Worm (Caenorhabditis elegans) whole organism, early embryonic: ENCODE results near the gene irld-39.

Experiments used
- B0310.2 ChIP-seq: sonication (generic microtip); optimal IDR thresholded peaks from 2 replicates; lab custom pipeline; 2016; ENCODE audit warnings: mild to moderate bottlenecking, missing genetic modification characterization, missing compliant biosample characterization
- F13C5.2 ChIP-seq: sonication (generic microtip); optimal IDR thresholded peaks from 2 replicates; lab custom pipeline; 2017; ENCODE audit warnings: mild to moderate bottlenecking, missing genetic modification characterization, inconsistent platforms, missing compliant biosample characterization
- aly-1 ChIP-seq: sonication (generic microtip); optimal IDR thresholded peaks from 2 replicates; lab custom pipeline; 2016; ENCODE audit warnings: missing genetic modification characterization, missing compliant biosample characterization
- ama-1 ChIP-seq: fragments of 150-350 bp; optimal IDR thresholded peaks from 2 replicates; lab custom pipeline; 2014
- ceh-13 ChIP-seq: fragments of 200-800 bp; sonication (Bioruptor generic); optimal IDR thresholded peaks from 2 replicates; lab custom pipeline; 2018; ENCODE audit warnings: mild to moderate bottlenecking, missing genetic modification characterization, missing compliant biosample characterization
- ceh-36 ChIP-seq: sonication (generic microtip); optimal IDR thresholded peaks from 2 replicates; lab custom pipeline; 2016; ENCODE audit warnings: missing genetic modification characterization, inconsistent platforms, missing compliant biosample characterization
- ets-7 ChIP-seq: sonication (generic microtip); optimal IDR thresholded peaks from 2 replicates; lab custom pipeline; 2016; ENCODE audit warnings: missing genotype, missing genetic modification characterization, missing compliant biosample characterization
- flt-1 ChIP-seq: fragments of 200-800 bp; sonication (Bioruptor generic); IDR thresholded peaks from 2 replicates; pipeline ENCODE4 v1.3.6; 2022; ENCODE audit warnings: missing genetic modification characterization, missing compliant biosample characterization
- hmbx-1 ChIP-seq: sonication (generic microtip); optimal IDR thresholded peaks from 2 replicates; lab custom pipeline; 2016; ENCODE audit warnings: mild to moderate bottlenecking, missing genetic modification characterization, missing compliant biosample characterization
- hmg-4 ChIP-seq: fragments of 200-800 bp; sonication (Bioruptor generic); optimal IDR thresholded peaks from 2 replicates; lab custom pipeline; 2018; ENCODE audit warnings: mild to moderate bottlenecking, missing genetic modification characterization, missing compliant biosample characterization
- hnd-1 ChIP-seq: sonication (generic microtip); optimal IDR thresholded peaks from 2 replicates; lab custom pipeline; 2016; ENCODE audit warnings: missing genetic modification characterization, missing compliant biosample characterization
- pes-1 ChIP-seq: fragments of 200-800 bp; sonication (Bioruptor generic); IDR thresholded peaks from 2 replicates; pipeline ENCODE4 v1.3.6; 2022; ENCODE audit warnings: missing genetic modification reagents, missing genetic modification characterization, missing compliant biosample characterization
- scrt-1 ChIP-seq: fragments of 200-800 bp; sonication (Bioruptor generic); IDR thresholded peaks from 2 replicates; pipeline ENCODE4 v1.3.6; 2022; ENCODE audit warnings: missing genetic modification characterization, missing compliant biosample characterization
- sea-1 ChIP-seq: fragments of 200-800 bp; sonication (Bioruptor generic); conservative IDR thresholded peaks from 2 replicates; pipeline ENCODE4 v1.3.6; 2022; ENCODE audit warnings: missing genetic modification characterization, missing compliant biosample characterization
- tbx-11 ChIP-seq: fragments of 200-800 bp; sonication (Bioruptor generic); IDR thresholded peaks from 2 replicates; pipeline ENCODE4 v1.3.6; 2022; ENCODE audit warnings: missing genetic modification characterization, missing compliant biosample characterization
- tbx-37 ChIP-seq: fragments of 200-800 bp; sonication (Bioruptor generic); conservative IDR thresholded peaks from 2 replicates; pipeline ENCODE4 v1.3.6; 2022; ENCODE audit warnings: missing genetic modification reagents, missing genetic modification characterization, missing compliant biosample characterization
- tra-4 ChIP-seq: sonication (generic microtip); optimal IDR thresholded peaks from 2 replicates; lab custom pipeline; 2017; ENCODE audit warnings: missing genetic modification characterization, missing compliant biosample characterization

The irld-39 gene

DNA sequence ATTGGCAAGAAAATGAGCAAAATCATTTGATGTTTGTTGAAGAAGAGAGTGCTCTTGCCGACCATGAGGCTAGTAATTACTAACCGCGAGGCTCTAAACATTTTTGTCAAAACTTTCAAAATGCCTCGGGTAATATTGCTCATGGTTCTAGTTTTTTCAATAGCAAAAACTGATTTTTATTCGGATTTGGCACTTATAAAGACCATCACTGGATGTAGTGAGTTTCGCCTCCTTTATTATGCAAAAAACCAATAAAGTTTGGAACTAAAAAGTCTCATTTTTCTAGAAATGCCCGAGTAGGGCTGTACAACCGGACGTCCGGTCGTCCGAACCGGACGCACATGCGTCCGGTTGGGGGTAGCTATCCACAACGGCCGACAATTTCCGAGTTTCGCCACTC is at the start of gene irld-39, which contains the start of gene hpa-1:
irld-39 (plus strand) TSS at position 121 of the 400 bp plus-strand sequence.
hpa-1 (minus strand) TSS at position 101 of the 400 bp plus-strand sequence.
- TF ChIP-seq F13C5.2 (no peak), scrt-1 (GFP tag; lab: Robert Waterston, UW) (no peak), tbx-11 (GFP tag; lab: Robert Waterston, UW) (no peak), ets-7 (tag; lab: Kevin White, UChicago) (no peak), sea-1 (GFP tag; lab: Robert Waterston, UW) (no peak), pes-1 (GFP tag; lab: Robert Waterston, UW) (no peak), ceh-36 (tag; lab: Kevin White, UChicago) (no peak), ceh-13 (no peak), hmbx-1 (tag; lab: Kevin White, UChicago) (no peak), B0310.2 (no peak), tra-4 (tag; lab: Kevin White, UChicago) (no peak), hmg-4 (GFP tag; lab: Kevin White, UChicago) (no peak), flt-1 (GFP tag; lab: Robert Waterston, UW) (no peak), aly-1 (tag; lab: Kevin White, UChicago) (no peak), hnd-1 (tag; lab: Kevin White, UChicago) (no peak)

- TF ChIP-seq tbx-11 (GFP tag; lab: Robert Waterston, UW) (no peak), F13C5.2 (no peak), hnd-1 (tag; lab: Kevin White, UChicago) (no peak), hmg-4 (GFP tag; lab: Kevin White, UChicago) (no peak), sea-1 (GFP tag; lab: Robert Waterston, UW) (no peak), ceh-36 (tag; lab: Kevin White, UChicago) (no peak), tbx-37 (GFP tag; lab: Robert Waterston, UW) (no peak), ama-1 (lab: Kevin White, UChicago) (no peak), aly-1 (tag; lab: Kevin White, UChicago) (no peak), ets-7 (tag; lab: Kevin White, UChicago) (no peak), flt-1 (GFP tag; lab: Robert Waterston, UW) (no peak), hmbx-1 (tag; lab: Kevin White, UChicago) (no peak), ceh-13 (no peak), scrt-1 (GFP tag; lab: Robert Waterston, UW) (no peak), B0310.2 (no peak), pes-1 (GFP tag; lab: Robert Waterston, UW) (no peak), tra-4 (tag; lab: Kevin White, UChicago) (no peak)
These were observed 48.4 kb upstream of the irld-39 start, which contains the start of gene Y105C5B.1413 for ce11 chrIV:16184521-16184920. Gene Y105C5B.1413, minus strand, starts transcription at chrIV:16184621.

DNA sequence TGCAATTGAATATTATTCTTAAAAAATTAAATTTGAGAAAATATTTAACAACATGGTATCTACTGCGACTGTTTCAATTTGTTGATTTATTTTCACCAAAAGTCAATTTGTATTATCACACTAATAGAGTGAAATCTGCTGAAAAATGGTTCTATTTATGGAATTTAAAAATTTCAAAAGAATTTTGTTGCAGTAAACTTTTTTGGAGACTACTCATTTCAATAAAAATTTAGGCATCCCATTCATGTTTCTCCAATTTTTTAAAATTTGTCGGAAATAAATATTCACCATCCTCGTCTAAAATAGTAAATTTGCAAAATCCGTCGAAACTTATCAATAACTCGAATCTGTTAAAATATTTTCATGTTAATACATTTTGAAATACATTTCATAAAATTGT is 46.9 kb upstream of the irld-39 start:
- TF ChIP-seq flt-1 (GFP tag; lab: Robert Waterston, UW) = no peak
- no peak for TF ChIP-seq hmg-4 (GFP tag; lab: Kevin White, UChicago)
- no peak for TF ChIP-seq ceh-36 (tag; lab: Kevin White, UChicago)
- no peak for TF ChIP-seq pes-1 (GFP tag; lab: Robert Waterston, UW)
- TF ChIP-seq hmbx-1 (tag; lab: Kevin White, UChicago) = no peak
- TF ChIP-seq scrt-1 (GFP tag; lab: Robert Waterston, UW) = no peak
- no peak for TF ChIP-seq tbx-11 (GFP tag; lab: Robert Waterston, UW)

- TF ChIP-seq ceh-13 (no peak), hnd-1 (tag; lab: Kevin White, UChicago) (no peak)
These were observed 41.4 kb upstream of the irld-39 start for ce11 chrIV:16191597-16191996.

- TF ChIP-seq tra-4 (tag; lab: Kevin White, UChicago) = no peak
- TF ChIP-seq pes-1 (GFP tag; lab: Robert Waterston, UW) = no peak
- TF ChIP-seq hmg-4 (GFP tag; lab: Kevin White, UChicago) = no peak
- TF ChIP-seq ceh-36 (tag; lab: Kevin White, UChicago) = no peak
- TF ChIP-seq ama-1 (lab: Kevin White, UChicago) = no peak
- TF ChIP-seq tbx-11 (GFP tag; lab: Robert Waterston, UW) = no peak
- TF ChIP-seq tbx-37 (GFP tag; lab: Robert Waterston, UW) = no peak
- no peak for TF ChIP-seq B0310.2
- TF ChIP-seq ets-7 (tag; lab: Kevin White, UChicago) = no peak
- no peak for TF ChIP-seq flt-1 (GFP tag; lab: Robert Waterston, UW)
- TF ChIP-seq F13C5.2 = no peak
- no peak for TF ChIP-seq aly-1 (tag; lab: Kevin White, UChicago)
- TF ChIP-seq sea-1 (GFP tag; lab: Robert Waterston, UW) = no peak
- TF ChIP-seq hnd-1 (tag; lab: Kevin White, UChicago) = no peak
- TF ChIP-seq hmbx-1 (tag; lab: Kevin White, UChicago) = no peak
- no peak for TF ChIP-seq scrt-1 (GFP tag; lab: Robert Waterston, UW)
- TF ChIP-seq ceh-13 = no peak
These were observed 40.2 kb upstream of the irld-39 start for ce11 chrIV:16192754-16193153.

DNA sequence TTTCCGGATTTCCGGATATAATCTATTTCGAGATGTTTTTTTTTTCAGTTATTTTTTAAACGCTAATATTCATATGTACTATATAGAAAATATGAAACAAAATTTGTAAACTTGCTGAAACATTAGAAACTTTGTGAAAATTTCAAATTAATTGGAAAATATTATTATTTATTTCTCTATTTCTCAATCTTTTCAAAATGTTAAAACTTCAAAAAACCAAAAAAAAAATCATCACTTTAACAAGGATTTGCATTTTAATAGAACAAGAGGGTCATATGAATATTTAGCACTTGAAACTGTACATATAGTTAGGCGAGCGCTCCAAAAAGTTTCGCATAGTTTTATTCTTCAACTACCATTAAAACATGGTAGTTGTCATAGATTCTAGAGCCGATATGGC is 36.2 kb upstream of the irld-39 start, which contains the start of gene Y7A9A.1:
Y7A9A.1 (plus strand) TSS at position 301 of the 400 bp plus-strand sequence.
- TF ChIP-seq ets-7 (tag; lab: Kevin White, UChicago) = no peak
- no peak for TF ChIP-seq pes-1 (GFP tag; lab: Robert Waterston, UW)
- no peak for TF ChIP-seq flt-1 (GFP tag; lab: Robert Waterston, UW)
- no peak for TF ChIP-seq hmbx-1 (tag; lab: Kevin White, UChicago)
- no peak for TF ChIP-seq aly-1 (tag; lab: Kevin White, UChicago)
- TF ChIP-seq tbx-11 (GFP tag; lab: Robert Waterston, UW) = no peak
- no peak for TF ChIP-seq tbx-37 (GFP tag; lab: Robert Waterston, UW)
- no peak for TF ChIP-seq hmg-4 (GFP tag; lab: Kevin White, UChicago)
- TF ChIP-seq sea-1 (GFP tag; lab: Robert Waterston, UW) = no peak
- no peak for TF ChIP-seq ama-1 (lab: Kevin White, UChicago)
- no peak for TF ChIP-seq B0310.2
- TF ChIP-seq ceh-36 (tag; lab: Kevin White, UChicago) = no peak
- no peak for TF ChIP-seq hnd-1 (tag; lab: Kevin White, UChicago)
- no peak for TF ChIP-seq tra-4 (tag; lab: Kevin White, UChicago)

ce11 chrIV:16199831-16200230 is 33.1 kb upstream of the irld-39 start:
- TF ChIP-seq ama-1 (lab: Kevin White, UChicago) (no peak), tbx-37 (GFP tag; lab: Robert Waterston, UW) (no peak), aly-1 (tag; lab: Kevin White, UChicago) (no peak), scrt-1 (GFP tag; lab: Robert Waterston, UW) (no peak), tbx-11 (GFP tag; lab: Robert Waterston, UW) (no peak), hnd-1 (tag; lab: Kevin White, UChicago) (no peak), sea-1 (GFP tag; lab: Robert Waterston, UW) (no peak), flt-1 (GFP tag; lab: Robert Waterston, UW) (no peak), ceh-13 (no peak), B0310.2 (no peak), ceh-36 (tag; lab: Kevin White, UChicago) (no peak), F13C5.2 (no peak), pes-1 (GFP tag; lab: Robert Waterston, UW) (no peak), ets-7 (tag; lab: Kevin White, UChicago) (no peak), hmg-4 (GFP tag; lab: Kevin White, UChicago) (no peak), tra-4 (tag; lab: Kevin White, UChicago) (no peak), hmbx-1 (tag; lab: Kevin White, UChicago) (no peak)
